Fruit fly (Drosophila melanogaster) whole organism, embryonic: ENCODE measurements around the gene parvin.
A peak's percentile ranks its signal among the peaks of the same experiment; 100 is the strongest.

Experiments used
- Abd-B ChIP-seq: fragments of 200-800 bp; sonication (Bioruptor generic); optimal IDR thresholded peaks from 2 replicates; lab custom pipeline; 2018; ENCODE audit warnings: missing biosample characterization, mild to moderate bottlenecking, missing genetic modification characterization, moderate library complexity
- Bdp1 ChIP-seq: fragments of 200-800 bp; sonication (Bioruptor generic); optimal IDR thresholded peaks from 3 replicates; lab custom pipeline; 2016; ENCODE audit warnings: missing biosample characterization, missing genetic modification characterization
- BtbVII ChIP-seq: fragments of 200-800 bp; sonication (Bioruptor generic); optimal IDR thresholded peaks from 3 replicates; lab custom pipeline; 2017; ENCODE audit warnings: missing biosample characterization, mild to moderate bottlenecking, missing genetic modification characterization
- CG11695 ChIP-seq: fragments of 200-800 bp; sonication (Bioruptor generic); IDR thresholded peaks from 3 replicates; pipeline ENCODE4 v1.3.6; 2022; ENCODE audit warnings: missing biosample characterization, missing genetic modification characterization
- CG12236 ChIP-seq: fragments of 200-800 bp; sonication (Bioruptor generic); optimal IDR thresholded peaks from 2 replicates; lab custom pipeline; 2016; ENCODE audit warnings: missing biosample characterization, missing genetic modification characterization
- CG12299 ChIP-seq: fragments of 200-800 bp; sonication (Bioruptor generic); optimal IDR thresholded peaks from 2 replicates; lab custom pipeline; 2018; ENCODE audit warnings: missing biosample characterization, mild to moderate bottlenecking, missing genetic modification characterization
- CG12942 ChIP-seq: fragments of 200-800 bp; sonication (Bioruptor generic); optimal IDR thresholded peaks from 3 replicates; lab custom pipeline; 2016; ENCODE audit warnings: missing biosample characterization, missing genetic modification characterization
- CG13894 ChIP-seq: fragments of 200-800 bp; sonication (Bioruptor generic); optimal IDR thresholded peaks from 3 replicates; lab custom pipeline; 2018; ENCODE audit warnings: missing biosample characterization, mild to moderate bottlenecking, missing genetic modification characterization, moderate library complexity
- CG16863 ChIP-seq: fragments of 200-800 bp; sonication (Bioruptor generic); optimal IDR thresholded peaks from 3 replicates; lab custom pipeline; 2016; ENCODE audit warnings: missing biosample characterization, missing genetic modification characterization
- CG17359 ChIP-seq: fragments of 200-800 bp; sonication (Bioruptor generic); optimal IDR thresholded peaks from 3 replicates; lab custom pipeline; 2018; ENCODE audit warnings: missing biosample characterization, mild to moderate bottlenecking, missing genetic modification characterization, moderate library complexity
- CG17361 ChIP-seq: fragments of 200-800 bp; sonication (Bioruptor generic); IDR thresholded peaks from 3 replicates; pipeline ENCODE4 v1.3.6; 2022; ENCODE audit warnings: missing biosample characterization, missing genetic modification characterization
- CG2889 ChIP-seq: fragments of 200-800 bp; sonication (Bioruptor generic); IDR thresholded peaks from 3 replicates; pipeline ENCODE4 v1.3.6; 2022; ENCODE audit warnings: missing biosample characterization, missing genetic modification characterization
- CG34224 ChIP-seq: fragments of 200-800 bp; sonication (Bioruptor generic); IDR thresholded peaks from 3 replicates; pipeline ENCODE4 v1.3.6; 2022; ENCODE audit warnings: missing biosample characterization, missing genetic modification characterization; ENCODE audit not compliant: partially characterized antibody
- CG3838 ChIP-seq: fragments of 200-800 bp; sonication (Bioruptor generic); optimal IDR thresholded peaks from 3 replicates; lab custom pipeline; 2016; ENCODE audit warnings: missing biosample characterization, missing genetic modification characterization
- CG43689 ChIP-seq: fragments of 200-800 bp; sonication (Bioruptor generic); IDR thresholded peaks from 2 replicates; pipeline ENCODE4 v1.3.6; 2022; ENCODE audit warnings: missing biosample characterization, missing genetic modification characterization
- CG4617 ChIP-seq: fragments of 200-800 bp; sonication (Bioruptor generic); optimal IDR thresholded peaks from 3 replicates; lab custom pipeline; 2016; ENCODE audit warnings: missing biosample characterization, missing genetic modification characterization, borderline replicate concordance
- CG6683 ChIP-seq: fragments of 200-800 bp; sonication (Bioruptor generic); optimal IDR thresholded peaks from 2 replicates; lab custom pipeline; 2017; ENCODE audit warnings: missing biosample characterization, mild to moderate bottlenecking, missing genetic modification characterization, missing genetic modification reagents
- CG7839 ChIP-seq: fragments of 200-800 bp; sonication (Bioruptor generic); optimal IDR thresholded peaks from 3 replicates; lab custom pipeline; 2018; ENCODE audit warnings: missing biosample characterization, mild to moderate bottlenecking, missing genetic modification characterization, moderate library complexity
- CG9876 ChIP-seq: fragments of 200-800 bp; sonication (Bioruptor generic); optimal IDR thresholded peaks from 2 replicates; lab custom pipeline; 2016; ENCODE audit warnings: missing biosample characterization, missing genetic modification characterization
- CG9932 ChIP-seq: fragments of 200-800 bp; sonication (Bioruptor generic); IDR thresholded peaks from 2 replicates; pipeline ENCODE4 v1.3.6; 2022; ENCODE audit warnings: missing biosample characterization, missing genetic modification characterization
- Chrac-16 ChIP-seq: fragments of 200-800 bp; sonication (Bioruptor generic); optimal IDR thresholded peaks from 3 replicates; lab custom pipeline; 2016; ENCODE audit warnings: missing biosample characterization, missing genetic modification characterization
- Dbx ChIP-seq: fragments of 200-800 bp; sonication (Bioruptor generic); IDR thresholded peaks from 3 replicates; pipeline ENCODE4 v1.3.6; 2022; ENCODE audit warnings: missing biosample characterization, missing genetic modification characterization
- Dip3 ChIP-seq: fragments of 200-800 bp; sonication (Bioruptor generic); optimal IDR thresholded peaks from 3 replicates; lab custom pipeline; 2016; ENCODE audit warnings: missing biosample characterization, missing genetic modification characterization
- HHEX ChIP-seq: fragments of 200-800 bp; sonication (Bioruptor generic); optimal IDR thresholded peaks from 3 replicates; lab custom pipeline; 2017; ENCODE audit warnings: missing biosample characterization, mild to moderate bottlenecking, missing genetic modification characterization, missing genetic modification reagents
- MBD-R2 ChIP-seq: fragments of 200-800 bp; sonication (Bioruptor generic); IDR thresholded peaks from 2 replicates; pipeline ENCODE4 v1.3.6; 2022; ENCODE audit warnings: missing biosample characterization, missing genetic modification characterization
- Med ChIP-seq: fragments of 200-800 bp; sonication (Bioruptor generic); peaks from one replicate; lab custom pipeline; 2016; ENCODE audit warnings: missing biosample characterization, missing genetic modification characterization, mild to moderate bottlenecking, inconsistent platforms, moderate library complexity
- NC2α ChIP-seq: fragments of 200-800 bp; sonication (Bioruptor generic); optimal IDR thresholded peaks from 2 replicates; lab custom pipeline; 2016; ENCODE audit warnings: missing biosample characterization, missing genetic modification characterization
- PHDP ChIP-seq: fragments of 200-800 bp; sonication (Bioruptor generic); optimal IDR thresholded peaks from 3 replicates; lab custom pipeline; 2018; ENCODE audit warnings: missing biosample characterization, mild to moderate bottlenecking, missing genetic modification characterization, moderate library complexity
- Rx ChIP-seq: fragments of 200-800 bp; sonication (Bioruptor generic); IDR thresholded peaks from 2 replicates; pipeline ENCODE4 v1.3.6; 2022; ENCODE audit warnings: missing biosample characterization, missing genetic modification characterization
- Spps ChIP-seq: fragments of 200-800 bp; sonication (Bioruptor generic); optimal IDR thresholded peaks from 2 replicates; lab custom pipeline; 2018; ENCODE audit warnings: missing biosample characterization, mild to moderate bottlenecking, missing genetic modification characterization
- TFAM ChIP-seq: fragments of 200-800 bp; sonication (Bioruptor generic); optimal IDR thresholded peaks from 2 replicates; lab custom pipeline; 2017; ENCODE audit warnings: missing biosample characterization, missing genetic modification characterization, inconsistent platforms
- amos ChIP-seq: fragments of 200-800 bp; sonication (Bioruptor generic); IDR thresholded peaks from 2 replicates; pipeline ENCODE4 v1.3.6; 2022; ENCODE audit warnings: missing biosample characterization, missing genetic modification characterization; ENCODE audit not compliant: partially characterized antibody
- ap ChIP-seq: fragments of 200-800 bp; sonication (Bioruptor generic); IDR thresholded peaks from 2 replicates; pipeline ENCODE4 v1.3.6; 2022; ENCODE audit warnings: missing biosample characterization, missing genetic modification characterization
- bcd ChIP-seq: fragments of 200-800 bp; sonication (Bioruptor generic); optimal IDR thresholded peaks from 2 replicates; lab custom pipeline; 2017; ENCODE audit warnings: missing biosample characterization, mild to moderate bottlenecking, missing genetic modification characterization
- br ChIP-seq: fragments of >200 bp; optimal IDR thresholded peaks from 2 replicates; lab custom pipeline; 2017
- btn ChIP-seq: fragments of 200-800 bp; sonication (Bioruptor generic); optimal IDR thresholded peaks from 2 replicates; lab custom pipeline; 2016; ENCODE audit warnings: missing biosample characterization, missing genetic modification characterization
- cg ChIP-seq: fragments of 200-800 bp; sonication (Bioruptor generic); optimal IDR thresholded peaks from 3 replicates; lab custom pipeline; 2019; ENCODE audit warnings: missing biosample characterization, mild to moderate bottlenecking, missing genetic modification characterization, moderate library complexity
- crol ChIP-seq: fragments of 200-800 bp; sonication (Bioruptor generic); IDR thresholded peaks from 2 replicates; pipeline ENCODE4 v1.3.6; 2022; ENCODE audit warnings: missing biosample characterization, missing genetic modification characterization
- dysf ChIP-seq: fragments of 200-800 bp; sonication (Bioruptor generic); IDR thresholded peaks from 3 replicates; pipeline ENCODE4 v1.3.6; 2022; ENCODE audit warnings: missing biosample characterization, missing genetic modification characterization
- exex ChIP-seq: fragments of 200-800 bp; sonication (Bioruptor generic); optimal IDR thresholded peaks from 4 replicates; lab custom pipeline; 2018; ENCODE audit warnings: missing biosample characterization, mild to moderate bottlenecking, missing genetic modification characterization, moderate library complexity
- fd102C ChIP-seq: fragments of 200-800 bp; sonication (Bioruptor generic); optimal IDR thresholded peaks from 2 replicates; lab custom pipeline; 2018; ENCODE audit warnings: missing biosample characterization, mild to moderate bottlenecking, missing genetic modification characterization, moderate library complexity
- grn ChIP-seq: fragments of 200-800 bp; sonication (Bioruptor generic); optimal IDR thresholded peaks from 3 replicates; lab custom pipeline; 2017; ENCODE audit warnings: missing biosample characterization, missing genetic modification characterization
- ind ChIP-seq: fragments of 200-800 bp; sonication (Bioruptor generic); optimal IDR thresholded peaks from 3 replicates; lab custom pipeline; 2016; ENCODE audit warnings: missing biosample characterization, missing genetic modification characterization
- kah ChIP-seq: fragments of 200-800 bp; sonication (Bioruptor generic); optimal IDR thresholded peaks from 2 replicates; lab custom pipeline; 2018; ENCODE audit warnings: missing biosample characterization, mild to moderate bottlenecking, missing genetic modification characterization
- prd ChIP-seq, 3 experiments: fragments of >200 bp in 2 of 3; fragments of 200-800 bp in 1 of 3; sonication (Bioruptor generic) in 1 of 3; optimal IDR thresholded peaks in 2 of 3; IDR thresholded peaks in 1 of 3; 2 replicates in 2 of 3; 3 replicates in 1 of 3; pipeline versions ENCODE4 v1.3.6 to Lab custom; 2017 to 2022; ENCODE audit warnings: missing biosample characterization in 1 of 3, missing genetic modification characterization in 1 of 3
- pzg ChIP-seq: fragments of 200-800 bp; sonication (Bioruptor generic); optimal IDR thresholded peaks from 3 replicates; lab custom pipeline; 2018; ENCODE audit warnings: missing biosample characterization, mild to moderate bottlenecking, missing genetic modification characterization, moderate library complexity
- sob ChIP-seq: fragments of 200-800 bp; sonication (Bioruptor generic); IDR thresholded peaks from 2 replicates; pipeline ENCODE4 v1.3.6; 2022; ENCODE audit warnings: missing biosample characterization, missing genetic modification characterization
- sr ChIP-seq: fragments of 200-800 bp; sonication (Bioruptor generic); IDR thresholded peaks from 3 replicates; pipeline ENCODE4 v1.3.6; 2022; ENCODE audit warnings: missing biosample characterization, missing genetic modification characterization
- stc ChIP-seq: fragments of 200-800 bp; sonication (Bioruptor generic); IDR thresholded peaks from 2 replicates; pipeline ENCODE4 v1.3.6; 2022; ENCODE audit warnings: missing biosample characterization, missing genetic modification characterization
- tin ChIP-seq: fragments of 200-800 bp; sonication (Bioruptor generic); optimal IDR thresholded peaks from 3 replicates; lab custom pipeline; 2016; ENCODE audit warnings: missing biosample characterization, missing genetic modification characterization

parvin gene

dm6 chrX:19745908-19746604 is at the start of gene parvin (continued):
- TF ChIP-seq Med (peak; percentile 28), crol (GFP tag; lab: Robert Waterston, UW) (no peak), BtbVII (GFP tag; lab: Kevin White, UChicago) (peak; percentile 87), Abd-B (GFP tag; lab: Kevin White, UChicago) (no peak), CG7839 (tag; lab: Kevin White, UChicago) (no peak), cg (GFP tag; lab: Kevin White, UChicago) (peak; percentile 82), br (lab: Kevin White, UChicago) (no peak), MBD-R2 (GFP tag; lab: Robert Waterston, UW) (peak; percentile 35; the same call in 1 of the 2 replicates), fd102C (GFP tag; lab: Kevin White, UChicago) (no peak), amos (GFP tag; lab: Robert Waterston, UW) (peak; percentile 32; the same call in 1 of the 2 replicates), tin (GFP tag; lab: Kevin White, UChicago) (no peak), HHEX (GFP tag; lab: Kevin White, UChicago) (no peak), stc (GFP tag; lab: Robert Waterston, UW) (no peak), ind (no peak), NC2α (no peak), kah (GFP tag; lab: Kevin White, UChicago) (no peak), CG17361 (no peak), Bdp1 (GFP tag; lab: Kevin White, UChicago) (no peak), Rx (GFP tag; lab: Robert Waterston, UW) (no peak), CG4617 (GFP tag; lab: Kevin White, UChicago) (peak; percentile 30), CG9876 (GFP tag; lab: Kevin White, UChicago) (no peak), CG6683 (no peak), CG12299 (tag; lab: Kevin White, UChicago) (no peak), CG12236 (GFP tag; lab: Kevin White, UChicago) (no peak), Dip3 (GFP tag; lab: Kevin White, UChicago) (no peak), Chrac-16 (GFP tag; lab: Kevin White, UChicago) (no peak), CG13894 (tag; lab: Kevin White, UChicago) (no peak), CG43689 (GFP tag; lab: Robert Waterston, UW) (no peak), PHDP (tag; lab: Kevin White, UChicago) (no peak), CG2889 (no peak), CG12942 (GFP tag; lab: Kevin White, UChicago) (no peak), bcd (GFP tag; lab: Kevin White, UChicago) (no peak), CG3838 (GFP tag; lab: Kevin White, UChicago) (no peak), TFAM (GFP tag; lab: Kevin White, UChicago) (no peak), CG34224 (GFP tag; lab: Robert Waterston, UW) (no peak), CG11695 (GFP tag; lab: Robert Waterston, UW) (no peak), pzg (GFP tag; lab: Kevin White, UChicago) (peak; percentile 37), btn (no peak), sr (no peak), exex (tag; lab: Kevin White, UChicago) (no peak), CG16863 (GFP tag; lab: Kevin White, UChicago) (no peak), Dbx (no peak), ap (GFP tag; lab: Robert Waterston, UW) (no peak), sob (GFP tag; lab: Robert Waterston, UW) (0 out of 2 replicates have a peak, but pooled peaks have one; percentile 14), Spps (no peak), dysf (no peak), CG17359 (tag; lab: Kevin White, UChicago) (no peak), prd (optimal IDR thresholded peaks at IDR 0.05; lab: Kevin White, UChicago) (no peak), prd (GFP tag; IDR thresholded peaks at IDR 0.05; lab: Robert Waterston, UW) (no peak), grn (GFP tag; lab: Kevin White, UChicago) (no peak), CG9932 (GFP tag; lab: Robert Waterston, UW) (no peak)
